Fruit fly (Drosophila melanogaster): ENCODE measurements around the gene CRIF.

- TF ChIP-seq bab1 (GFP tag; optimal IDR thresholded peaks at IDR 0.05): no peak
- no peak for TF ChIP-seq CG11617 (GFP tag; optimal IDR thresholded peaks at IDR 0.05)
Measured at dm6 chr3L:21562081-21562480, 6.6 kb downstream of the CRIF start, which contains the start of gene CapaR.
